Worm (Caenorhabditis elegans) whole organism, young adult: ENCODE results near the gene tsp-4.

ENCODE experiments used
- C17E4.6 ChIP-seq: fragments of 200-800 bp; sonication (Bioruptor generic); IDR thresholded peaks from 2 replicates; pipeline ENCODE4 v1.3.6; 2022; ENCODE audit warnings: missing genetic modification reagents, missing genetic modification characterization, missing compliant biosample characterization
- D2030.7 ChIP-seq: fragments of 200-800 bp; sonication (Bioruptor generic); IDR thresholded peaks from 2 replicates; pipeline ENCODE4 v1.3.6; 2022; ENCODE audit warnings: missing genetic modification reagents, missing genetic modification characterization, missing compliant biosample characterization
- F33H1.4 ChIP-seq: fragments of 200-800 bp; sonication (Bioruptor generic); IDR thresholded peaks from 2 replicates; pipeline ENCODE4 v1.3.6; 2022; ENCODE audit warnings: missing genetic modification reagents, missing genetic modification characterization, missing compliant biosample characterization
- F49E8.2 ChIP-seq: sonication (generic microtip); optimal IDR thresholded peaks from 3 replicates; lab custom pipeline; 2017; ENCODE audit warnings: missing genetic modification characterization, mild to moderate bottlenecking, missing compliant biosample characterization, antibody characterized with exemption, moderate library complexity; ENCODE audit not compliant: insufficient read depth
- K12H6.12 ChIP-seq: fragments of 200-800 bp; sonication (Bioruptor generic); optimal IDR thresholded peaks from 2 replicates; lab custom pipeline; 2018; ENCODE audit warnings: mild to moderate bottlenecking, missing genetic modification characterization, missing compliant biosample characterization
- Y79H2A.3 ChIP-seq: fragments of 200-800 bp; sonication (Bioruptor generic); conservative IDR thresholded peaks from 2 replicates; pipeline ENCODE4 v1.3.6; 2022; ENCODE audit warnings: missing genetic modification reagents, missing genetic modification characterization, missing compliant biosample characterization
- ZK185.1 ChIP-seq: sonication (generic microtip); optimal IDR thresholded peaks from 2 replicates; lab custom pipeline; 2016; ENCODE audit warnings: mild to moderate bottlenecking, missing genetic modification characterization, missing compliant biosample characterization; ENCODE audit not compliant: poor library complexity, severe bottlenecking
- attf-5 ChIP-seq: fragments of 200-800 bp; sonication (Bioruptor generic); optimal IDR thresholded peaks from 2 replicates; lab custom pipeline; 2018; ENCODE audit warnings: mild to moderate bottlenecking, missing genetic modification characterization, missing compliant biosample characterization
- attf-6 ChIP-seq: fragments of 200-800 bp; sonication (Bioruptor generic); IDR thresholded peaks from 2 replicates; pipeline ENCODE4 v1.3.6; 2022; ENCODE audit warnings: missing genetic modification reagents, missing genetic modification characterization, missing compliant biosample characterization
- cebp-1 ChIP-seq, 2 experiments: fragments of 200-800 bp in 1 of 2; sonication (Bioruptor generic) in 1 of 2; sonication (generic microtip) in 1 of 2; IDR thresholded peaks in 1 of 2; optimal IDR thresholded peaks in 1 of 2; 2 replicates each; pipeline versions ENCODE4 v1.3.6 to Lab custom; 2017 to 2022; ENCODE audit warnings: missing compliant biosample characterization in 2 of 2, missing genetic modification characterization in 2 of 2, mild to moderate bottlenecking in 1 of 2, missing genetic modification reagents in 1 of 2, moderate library complexity in 1 of 2
- ceh-91 ChIP-seq: fragments of 200-800 bp; sonication (Bioruptor generic); IDR thresholded peaks from 2 replicates; pipeline ENCODE4 v1.3.6; 2022; ENCODE audit warnings: missing genetic modification reagents, missing genetic modification characterization, missing compliant biosample characterization
- die-1 ChIP-seq: sonication (generic microtip); optimal IDR thresholded peaks from 2 replicates; lab custom pipeline; 2016; ENCODE audit warnings: missing genotype, mild to moderate bottlenecking, missing genetic modification characterization, missing compliant biosample characterization
- dox-1 ChIP-seq: fragments of 200-800 bp; sonication (Bioruptor generic); IDR thresholded peaks from 2 replicates; pipeline ENCODE4 v1.3.6; 2022; ENCODE audit warnings: missing genetic modification reagents, missing genetic modification characterization, missing compliant biosample characterization
- dpl-1 ChIP-seq: fragments of 150-350 bp; optimal IDR thresholded peaks from 2 replicates; lab custom pipeline; 2014; ENCODE audit warnings: missing biosample characterization, missing genetic modification reagents, missing genetic modification characterization
- efl-1 ChIP-seq: fragments of 150-350 bp; optimal IDR thresholded peaks from 2 replicates; lab custom pipeline; 2014; ENCODE audit warnings: missing biosample characterization, missing genetic modification reagents, missing genetic modification characterization
- ekl-4 ChIP-seq: fragments of 200-800 bp; sonication (Bioruptor generic); IDR thresholded peaks from 2 replicates; pipeline ENCODE4 v1.3.6; 2022; ENCODE audit warnings: missing genetic modification reagents, missing genetic modification characterization, missing compliant biosample characterization
- hlh-26 ChIP-seq: fragments of 200-800 bp; sonication (Bioruptor generic); conservative IDR thresholded peaks from 2 replicates; pipeline ENCODE4 v1.3.6; 2022; ENCODE audit warnings: missing genetic modification reagents, missing genetic modification characterization, missing compliant biosample characterization
- hmg-1.2 ChIP-seq: fragments of 200-800 bp; sonication (Bioruptor generic); IDR thresholded peaks from 2 replicates; pipeline ENCODE4 v1.3.6; 2022; ENCODE audit warnings: missing genetic modification reagents, missing genetic modification characterization, missing compliant biosample characterization
- hsf-1 ChIP-seq: fragments of 200-800 bp; sonication (Bioruptor generic); IDR thresholded peaks from 2 replicates; pipeline ENCODE4 v1.3.6; 2022; ENCODE audit warnings: missing genetic modification reagents, missing genetic modification characterization, missing compliant biosample characterization
- lin-35 ChIP-seq, 3 experiments: fragments of 150-350 bp in 2 of 3; sonication (generic microtip) in 1 of 3; optimal IDR thresholded peaks; 2 replicates each; lab custom pipeline; 2014 to 2018; ENCODE audit warnings: missing biosample characterization in 3 of 3, missing genetic modification characterization in 3 of 3, missing genetic modification reagents in 3 of 3
- lin-54 ChIP-seq: fragments of 200-800 bp; sonication (Bioruptor generic); optimal IDR thresholded peaks from 2 replicates; lab custom pipeline; 2018; ENCODE audit warnings: mild to moderate bottlenecking, missing genetic modification characterization, missing compliant biosample characterization
- lsl-1 ChIP-seq: fragments of 200-800 bp; sonication (Bioruptor generic); optimal IDR thresholded peaks from 2 replicates; lab custom pipeline; 2018; ENCODE audit warnings: mild to moderate bottlenecking, missing genetic modification characterization, moderate library complexity, missing compliant biosample characterization
- madf-3 ChIP-seq: fragments of 200-800 bp; sonication (Bioruptor generic); IDR thresholded peaks from 2 replicates; pipeline ENCODE4 v1.3.6; 2022; ENCODE audit warnings: missing genetic modification reagents, missing genetic modification characterization, missing compliant biosample characterization
- madf-6 ChIP-seq: fragments of 200-800 bp; sonication (Bioruptor generic); IDR thresholded peaks from 2 replicates; pipeline ENCODE4 v1.3.6; 2022; ENCODE audit warnings: missing genetic modification reagents, missing genetic modification characterization, missing compliant biosample characterization
- madf-8 ChIP-seq: fragments of 200-800 bp; sonication (Bioruptor generic); conservative IDR thresholded peaks from 2 replicates; pipeline ENCODE4 v1.3.6; 2022; ENCODE audit warnings: missing genetic modification reagents, missing genetic modification characterization, missing compliant biosample characterization
- mcd-1 ChIP-seq: fragments of 200-800 bp; sonication (Bioruptor generic); IDR thresholded peaks from 2 replicates; pipeline ENCODE4 v1.3.6; 2022; ENCODE audit warnings: missing genetic modification reagents, missing genetic modification characterization, missing compliant biosample characterization
- mxl-1 ChIP-seq: sonication (generic microtip); optimal IDR thresholded peaks from 2 replicates; lab custom pipeline; 2016; ENCODE audit warnings: missing genetic modification characterization, missing compliant biosample characterization
- nfya-1 ChIP-seq: sonication (generic microtip); optimal IDR thresholded peaks from 2 replicates; lab custom pipeline; 2017; ENCODE audit warnings: antibody characterized with exemption, missing compliant biosample characterization, missing genetic modification characterization, borderline replicate concordance; ENCODE audit not compliant: insufficient read depth
- nhr-90 ChIP-seq: sonication (generic microtip); optimal IDR thresholded peaks from 2 replicates; lab custom pipeline; 2016; ENCODE audit warnings: missing genotype, mild to moderate bottlenecking, missing genetic modification characterization, missing compliant biosample characterization
- pbrm-1 ChIP-seq: fragments of 200-800 bp; sonication (Bioruptor generic); IDR thresholded peaks from 2 replicates; pipeline ENCODE4 v1.3.6; 2022; ENCODE audit warnings: missing genetic modification reagents, missing genetic modification characterization, missing compliant biosample characterization
- snpc-1.1 ChIP-seq: sonication (generic microtip); optimal IDR thresholded peaks from 2 replicates; lab custom pipeline; 2017; ENCODE audit warnings: missing genetic modification characterization, mild to moderate bottlenecking, missing compliant biosample characterization, antibody characterized with exemption, moderate library complexity, missing genotype, missing genetic modification reagents; ENCODE audit not compliant: insufficient read depth
- snpc-1.3 ChIP-seq: sonication (generic microtip); optimal IDR thresholded peaks from 2 replicates; lab custom pipeline; 2017; ENCODE audit warnings: missing genetic modification characterization, mild to moderate bottlenecking, missing compliant biosample characterization, antibody characterized with exemption, moderate library complexity, missing genotype, missing genetic modification reagents; ENCODE audit not compliant: insufficient read depth
- snpc-3.4 ChIP-seq: sonication (generic microtip); optimal IDR thresholded peaks from 2 replicates; lab custom pipeline; 2017; ENCODE audit warnings: missing genetic modification characterization, mild to moderate bottlenecking, missing compliant biosample characterization, antibody characterized with exemption, moderate library complexity, missing genotype, missing genetic modification reagents
- snpc-4 ChIP-seq, 5 experiments: fragments of 150-350 bp in 1 of 5; sonication (generic microtip) in 4 of 5; optimal IDR thresholded peaks; 2 replicates each; lab custom pipeline; 2014 to 2018; ENCODE audit warnings: missing genetic modification characterization in 5 of 5, missing biosample characterization in 3 of 5, antibody characterized with exemption in 2 of 5, mild to moderate bottlenecking in 2 of 5, missing compliant biosample characterization in 2 of 5, missing genotype in 2 of 5, moderate library complexity in 2 of 5, missing genetic modification reagents in 1 of 5
- tbp1 ChIP-seq: fragments of 200-800 bp; sonication (Bioruptor generic); optimal IDR thresholded peaks from 2 replicates; lab custom pipeline; 2018; ENCODE audit warnings: mild to moderate bottlenecking, missing genetic modification characterization, missing compliant biosample characterization
- tlf-1 ChIP-seq: fragments of 200-800 bp; sonication (Bioruptor generic); optimal IDR thresholded peaks from 2 replicates; lab custom pipeline; 2018; ENCODE audit warnings: mild to moderate bottlenecking, missing genetic modification characterization, missing compliant biosample characterization
- unc-130 ChIP-seq: sonication (generic microtip); optimal IDR thresholded peaks from 2 replicates; lab custom pipeline; 2016; ENCODE audit warnings: missing genetic modification reagents, missing genetic modification characterization, missing compliant biosample characterization
- xnd-1 ChIP-seq: sonication (generic microtip); optimal IDR thresholded peaks from 2 replicates; lab custom pipeline; 2016; ENCODE audit warnings: missing genotype, missing genetic modification reagents, missing genetic modification characterization, missing compliant biosample characterization
- ztf-22 ChIP-seq: fragments of 200-800 bp; sonication (Bioruptor generic); optimal IDR thresholded peaks from 2 replicates; lab custom pipeline; 2018; ENCODE audit warnings: mild to moderate bottlenecking, missing genetic modification characterization, moderate library complexity, missing compliant biosample characterization

Gene tsp-4

ce11 chrIV:12520150-12520549 is at the start of gene tsp-4:
Gene tsp-4, minus strand, starts transcription at chrIV:12520250.
- TF ChIP-seq ekl-4 (GFP tag; lab: Robert Waterston, UW) (no peak), mcd-1 (no peak), snpc-1.1 (tag; lab: Kevin White, UChicago) (no peak), K12H6.12 (no peak), ceh-91 (GFP tag; lab: Robert Waterston, UW) (no peak), mxl-1 (no peak), Y79H2A.3 (no peak)

ce11 chrIV:12567176-12567892 is 47.3 kb upstream of the tsp-4 start, which contains the start of the genes hsb-1 and let-99:
Gene hsb-1, minus strand, starts transcription at chrIV:12567226.
Gene let-99, plus strand, starts transcription at chrIV:12567842.
- TF ChIP-seq lin-35 (GFP tag; optimal IDR thresholded peaks at IDR 0.05; lab: Kevin White, UChicago) (peak in 1 of 3 experiments; percentile 27), mxl-1 (no peak), tbp1 (GFP tag; lab: Kevin White, UChicago) (peak; percentile 34), unc-130 (GFP tag; lab: Kevin White, UChicago) (peak; percentile 24), snpc-3.4 (tag; lab: Kevin White, UChicago) (peak; percentile 29), tlf-1 (GFP tag; lab: Kevin White, UChicago) (peak; percentile 22), K12H6.12 (no peak), C17E4.6 (no peak), ekl-4 (GFP tag; lab: Robert Waterston, UW) (no peak), nfya-1 (tag; lab: Kevin White, UChicago) (no peak), xnd-1 (tag; lab: Kevin White, UChicago) (peak; percentile 91), hsf-1 (GFP tag; lab: Robert Waterston, UW) (peak; percentile 95), attf-6 (peak; percentile 59; the same call in 1 of the 2 replicates), madf-3 (GFP tag; lab: Robert Waterston, UW) (no peak), die-1 (no peak), cebp-1 (GFP tag; IDR thresholded peaks at IDR 0.05; lab: Robert Waterston, UW) (no peak), cebp-1 (tag; optimal IDR thresholded peaks at IDR 0.05; lab: Kevin White, UChicago) (peak; percentile 23), madf-6 (GFP tag; lab: Robert Waterston, UW) (peak; percentile 91), ceh-91 (GFP tag; lab: Robert Waterston, UW) (peak; percentile 65), mcd-1 (peak; percentile 56), lsl-1 (GFP tag; lab: Kevin White, UChicago) (peak; percentile 91), hlh-26 (no peak), dpl-1 (GFP tag; lab: Kevin White, UChicago) (peak; percentile 46), F49E8.2 (tag; lab: Kevin White, UChicago) (peak; percentile 52), nhr-90 (no peak), F33H1.4 (GFP tag; lab: Robert Waterston, UW) (peak; percentile 63), lin-54 (GFP tag; lab: Kevin White, UChicago) (peak; percentile 52), hmg-1.2 (GFP tag; lab: Robert Waterston, UW) (peak; percentile 93), D2030.7 (peak; percentile 60; the same call in 1 of the 2 replicates), pbrm-1 (GFP tag; lab: Robert Waterston, UW) (peak; percentile 33; the same call in 1 of the 2 replicates), ZK185.1 (tag; lab: Kevin White, UChicago) (peak; percentile 10), ztf-22 (no peak), snpc-4 (GFP tag; optimal IDR thresholded peaks at IDR 0.05; lab: Kevin White, UChicago) (peak; percentile 52), snpc-4 (tag; optimal IDR thresholded peaks at IDR 0.05; lab: Kevin White, UChicago) (peak in 3 of 4 experiments; percentile 48 to 64 (median 61)), snpc-1.3 (peak; percentile 61), attf-5 (GFP tag; lab: Kevin White, UChicago) (no peak), efl-1 (GFP tag; lab: Kevin White, UChicago) (peak; percentile 82), madf-8 (GFP tag; lab: Robert Waterston, UW) (peak; percentile 58), dox-1 (GFP tag; lab: Robert Waterston, UW) (peak; percentile 58)
